Fruit fly (Drosophila melanogaster): ENCODE results near the gene Nepl9.

The Nepl9 gene

dm6 chr2L:16824905-16825333 lies 12.1 kb downstream of the Nepl9 start, which contains the start of gene Cse1:
Gene Cse1, minus strand, starts transcription at chr2L:16825207.
- peak; percentile 28 for TF ChIP-seq topi (GFP tag; optimal IDR thresholded peaks at IDR 0.05)
- TF ChIP-seq Sox14 (GFP tag; optimal IDR thresholded peaks at IDR 0.05) = peak; percentile 29
- TF ChIP-seq CG6854 (GFP tag; optimal IDR thresholded peaks at IDR 0.05) = peak; percentile 16
- TF ChIP-seq lz (GFP tag; optimal IDR thresholded peaks at IDR 0.05) = no peak

- TF ChIP-seq CG8632 (GFP tag; optimal IDR thresholded peaks at IDR 0.05) (no peak), CG15336 (GFP tag; IDR thresholded peaks at IDR 0.05) (no peak), Eip75B (GFP tag; optimal IDR thresholded peaks at IDR 0.05) (no peak), CG32006 (GFP tag; optimal IDR thresholded peaks at IDR 0.05) (no peak), CG11762 (GFP tag; optimal IDR thresholded peaks at IDR 0.05; ENCODE audit: insufficient read depth) (no peak), Hr4 (GFP tag; optimal IDR thresholded peaks at IDR 0.05) (no peak)
These were observed 16.1 kb downstream of the Nepl9 start, which contains the start of gene CG13280 for dm6 chr2L:16820993-16821392. Gene CG13280, minus strand, starts transcription at chr2L:16821093.

dm6 chr2L:16819714-16820113 lies 17.3 kb downstream of the Nepl9 start:
- peak; percentile 44 for TF ChIP-seq Eip78C (GFP tag)
- TF ChIP-seq CG6163 (GFP tag; IDR thresholded peaks at IDR 0.05) = no peak
- TF ChIP-seq Eip75B (GFP tag; optimal IDR thresholded peaks at IDR 0.05) = no peak
- peak; percentile 66 for TF ChIP-seq svp (GFP tag)
- TF ChIP-seq fkh (GFP tag; optimal IDR thresholded peaks at IDR 0.05) = no peak
- TF ChIP-seq vri (GFP tag; optimal IDR thresholded peaks at IDR 0.05) = peak; percentile 82
- no peak for TF ChIP-seq Sox102F (GFP tag; optimal IDR thresholded peaks at IDR 0.05)
- no peak for TF ChIP-seq dac (GFP tag; optimal IDR thresholded peaks at IDR 0.05)

DNA sequence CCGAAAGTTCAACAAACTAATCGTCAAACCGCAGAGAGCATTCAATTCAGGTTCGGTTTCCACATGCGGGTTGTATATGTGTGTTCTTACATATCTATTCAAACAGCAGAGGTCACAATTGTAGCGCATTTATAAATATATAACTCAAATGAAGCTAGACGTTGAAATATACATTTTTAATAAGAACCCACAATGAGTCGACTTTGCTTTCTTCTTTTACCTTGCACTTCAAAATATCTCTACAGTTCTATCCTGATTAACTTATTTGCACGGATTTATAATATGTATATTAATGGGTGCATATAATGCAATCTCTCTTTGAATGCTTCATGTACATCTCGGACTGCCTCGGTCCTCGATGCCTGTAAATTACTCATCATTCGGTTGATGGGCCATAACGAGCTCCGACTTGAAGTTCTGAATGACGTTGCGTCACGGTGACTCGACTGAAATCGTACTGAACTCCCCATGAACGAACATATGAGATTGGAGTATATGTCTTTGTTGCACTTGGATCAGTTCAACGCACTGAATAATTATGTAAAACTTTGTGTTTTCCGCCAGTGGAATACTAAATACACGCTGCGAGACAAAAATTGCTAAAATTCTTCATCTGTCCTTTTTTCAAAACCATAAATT lies 18.6 kb downstream of the Nepl9 start:
- TF ChIP-seq Sox102F (GFP tag; optimal IDR thresholded peaks at IDR 0.05) = peak; percentile 62
- TF ChIP-seq fkh (GFP tag; optimal IDR thresholded peaks at IDR 0.05) = no peak
- peak; percentile 51 for TF ChIP-seq cyc (GFP tag; optimal IDR thresholded peaks at IDR 0.05)
- TF ChIP-seq Hr38 (GFP tag; optimal IDR thresholded peaks at IDR 0.05) = no peak
- peak; percentile 5 for TF ChIP-seq CG9139 (GFP tag; optimal IDR thresholded peaks at IDR 0.05)
- TF ChIP-seq Blimp-1 (GFP tag; optimal IDR thresholded peaks at IDR 0.05) = no peak
- peak; percentile 72 for TF ChIP-seq CG6792 (GFP tag; optimal IDR thresholded peaks at IDR 0.05)
- peak; percentile 56; the same call in 1 of the 2 replicates for TF ChIP-seq CG11294 (GFP tag; IDR thresholded peaks at IDR 0.05)
- TF ChIP-seq Eip93F (GFP tag; optimal IDR thresholded peaks at IDR 0.05) = no peak
- TF ChIP-seq Sox14 (GFP tag; optimal IDR thresholded peaks at IDR 0.05) = peak; percentile 76
- no peak; the same call in 1 of the 3 replicates for TF ChIP-seq eg (GFP tag; IDR thresholded peaks at IDR 0.05)
- TF ChIP-seq CG6276 (GFP tag; optimal IDR thresholded peaks at IDR 0.05) = peak; percentile 72
- peak; percentile 71 for TF ChIP-seq vri (GFP tag; optimal IDR thresholded peaks at IDR 0.05)
- peak; percentile 81 for TF ChIP-seq CG10669 (GFP tag; optimal IDR thresholded peaks at IDR 0.05)
- TF ChIP-seq CG31627 (GFP tag; optimal IDR thresholded peaks at IDR 0.05) = peak; percentile 49
- TF ChIP-seq Lpt (GFP tag; optimal IDR thresholded peaks at IDR 0.05) = peak; percentile 66
- peak; percentile 57 for TF ChIP-seq lz (GFP tag; optimal IDR thresholded peaks at IDR 0.05)
- peak; percentile 77 for TF ChIP-seq acj6 (GFP tag; optimal IDR thresholded peaks at IDR 0.05)
- TF ChIP-seq ss (GFP tag; optimal IDR thresholded peaks at IDR 0.05) = peak; percentile 14 to 47
- no peak for TF ChIP-seq fd85E (GFP tag; optimal IDR thresholded peaks at IDR 0.05)
- TF ChIP-seq CG16779 (tag; optimal IDR thresholded peaks at IDR 0.05) = no peak
- TF ChIP-seq achi (GFP tag; optimal IDR thresholded peaks at IDR 0.05) = peak; percentile 73
- peak; percentile 75 for TF ChIP-seq OdsH (GFP tag; optimal IDR thresholded peaks at IDR 0.05)
- TF ChIP-seq CG8119 (GFP tag; IDR thresholded peaks at IDR 0.05) = peak; percentile 79; the same call in 2 of the 3 replicates
- TF ChIP-seq topi (GFP tag; optimal IDR thresholded peaks at IDR 0.05) = peak; percentile 63
- no peak for TF ChIP-seq CG6854 (GFP tag; optimal IDR thresholded peaks at IDR 0.05)
- peak; percentile 42 for TF ChIP-seq CG6808 (GFP tag; optimal IDR thresholded peaks at IDR 0.05)
- peak; percentile 59 for TF ChIP-seq Met (GFP tag; optimal IDR thresholded peaks at IDR 0.05)
- TF ChIP-seq CG7368 (GFP tag; optimal IDR thresholded peaks at IDR 0.05) = peak; percentile 61
- peak; percentile 62 for TF ChIP-seq Smox (GFP tag; optimal IDR thresholded peaks at IDR 0.05)
- peak; percentile 95 for TF ChIP-seq Eip78C (GFP tag)
- peak; percentile 59 for TF ChIP-seq CG1621 (tag; optimal IDR thresholded peaks at IDR 0.05)
- peak; percentile 53 for TF ChIP-seq CG11762 (GFP tag; optimal IDR thresholded peaks at IDR 0.05; ENCODE audit: insufficient read depth)
- no peak for TF ChIP-seq CG3919 (GFP tag; optimal IDR thresholded peaks at IDR 0.05)
- peak; percentile 10 for TF ChIP-seq CG11902 (GFP tag; optimal IDR thresholded peaks at IDR 0.05)
- TF ChIP-seq CG32006 (GFP tag; optimal IDR thresholded peaks at IDR 0.05) = peak; percentile 82
- peak; percentile 52; the same call in 1 of the 2 replicates for TF ChIP-seq Gug (GFP tag; IDR thresholded peaks at IDR 0.05)
